Fruit fly (Drosophila melanogaster) whole organism, embryonic: Measurements from ENCODE around the gene CG15353.
A peak's percentile ranks its signal among the peaks of the same experiment; 100 is the strongest.

ENCODE experiments used
- Abd-B ChIP-seq: fragments of 200-800 bp; sonication (Bioruptor generic); optimal IDR thresholded peaks from 2 replicates; lab custom pipeline; 2018; ENCODE audit warnings: missing biosample characterization, mild to moderate bottlenecking, missing genetic modification characterization, moderate library complexity
- CG10267 ChIP-seq: fragments of 200-800 bp; sonication (Bioruptor generic); optimal IDR thresholded peaks from 2 replicates; lab custom pipeline; 2018; ENCODE audit warnings: missing biosample characterization, mild to moderate bottlenecking, missing genetic modification characterization, moderate library complexity
- CG10543 ChIP-seq: fragments of 200-800 bp; sonication (Bioruptor generic); optimal IDR thresholded peaks from 3 replicates; lab custom pipeline; 2017; ENCODE audit warnings: missing biosample characterization, mild to moderate bottlenecking, missing genetic modification characterization, moderate library complexity
- CG11398 ChIP-seq: fragments of 200-800 bp; sonication (Bioruptor generic); optimal IDR thresholded peaks from 2 replicates; lab custom pipeline; 2016; ENCODE audit warnings: missing biosample characterization, missing genetic modification characterization
- CG14965 ChIP-seq: fragments of 200-800 bp; sonication (Bioruptor generic); optimal IDR thresholded peaks from 2 replicates; lab custom pipeline; 2016; ENCODE audit warnings: missing biosample characterization, missing genetic modification characterization, borderline replicate concordance
- CG17829 ChIP-seq: fragments of 200-800 bp; optimal IDR thresholded peaks from 2 replicates; lab custom pipeline; 2019; ENCODE audit warnings: missing biosample characterization, mild to moderate bottlenecking, missing genetic modification characterization, moderate library complexity
- CG18476 ChIP-seq: fragments of 200-800 bp; sonication (Bioruptor generic); optimal IDR thresholded peaks from 2 replicates; lab custom pipeline; 2016; ENCODE audit warnings: missing biosample characterization, mild to moderate bottlenecking, missing genetic modification characterization
- CG18599 ChIP-seq: fragments of 200-800 bp; sonication (Bioruptor generic); optimal IDR thresholded peaks from 3 replicates; lab custom pipeline; 2017; ENCODE audit warnings: missing biosample characterization, missing genetic modification characterization, mild to moderate bottlenecking, moderate library complexity, missing genetic modification reagents
- CG2120 ChIP-seq: fragments of 200-800 bp; sonication (Bioruptor generic); optimal IDR thresholded peaks from 3 replicates; lab custom pipeline; 2016; ENCODE audit warnings: missing biosample characterization, missing genetic modification characterization
- CG3281 ChIP-seq: fragments of 200-800 bp; sonication (Bioruptor generic); optimal IDR thresholded peaks from 3 replicates; lab custom pipeline; 2017; ENCODE audit warnings: missing biosample characterization, mild to moderate bottlenecking, missing genetic modification characterization
- CG4360 ChIP-seq: fragments of 200-800 bp; sonication (Bioruptor generic); IDR thresholded peaks from 2 replicates; pipeline ENCODE4 v1.3.6; 2022; ENCODE audit warnings: missing biosample characterization, missing genetic modification characterization
- CG4404 ChIP-seq: fragments of 200-800 bp; sonication (Bioruptor generic); IDR thresholded peaks from 2 replicates; pipeline ENCODE4 v1.3.6; 2022; ENCODE audit warnings: missing biosample characterization, missing genetic modification characterization
- CG6683 ChIP-seq: fragments of 200-800 bp; sonication (Bioruptor generic); optimal IDR thresholded peaks from 2 replicates; lab custom pipeline; 2017; ENCODE audit warnings: missing biosample characterization, mild to moderate bottlenecking, missing genetic modification characterization, missing genetic modification reagents
- CG6791 ChIP-seq: fragments of 200-800 bp; sonication (Bioruptor generic); IDR thresholded peaks from 3 replicates; pipeline ENCODE4 v1.3.6; 2022; ENCODE audit warnings: missing biosample characterization, missing genetic modification characterization; ENCODE audit not compliant: partially characterized antibody
- Dip3 ChIP-seq: fragments of 200-800 bp; sonication (Bioruptor generic); optimal IDR thresholded peaks from 3 replicates; lab custom pipeline; 2016; ENCODE audit warnings: missing biosample characterization, missing genetic modification characterization
- Doc3 ChIP-seq: fragments of 200-800 bp; sonication (Bioruptor generic); IDR thresholded peaks from 3 replicates; pipeline ENCODE4 v1.3.6; 2022; ENCODE audit warnings: missing biosample characterization, missing genetic modification characterization; ENCODE audit not compliant: partially characterized antibody
- Dref ChIP-seq: fragments of 200-800 bp; sonication (Bioruptor generic); IDR thresholded peaks from 2 replicates; pipeline ENCODE4 v1.3.6; 2022; ENCODE audit warnings: missing biosample characterization, missing genetic modification characterization
- E2f2 ChIP-seq: fragments of 200-800 bp; sonication (Bioruptor generic); IDR thresholded peaks from 2 replicates; pipeline ENCODE4 v1.3.6; 2022; ENCODE audit warnings: missing biosample characterization, missing genetic modification characterization
- ERR ChIP-seq: fragments of 200-800 bp; sonication (Bioruptor generic); optimal IDR thresholded peaks from 2 replicates; lab custom pipeline; 2016; ENCODE audit warnings: missing biosample characterization, missing genetic modification characterization
- HHEX ChIP-seq: fragments of 200-800 bp; sonication (Bioruptor generic); optimal IDR thresholded peaks from 3 replicates; lab custom pipeline; 2017; ENCODE audit warnings: missing biosample characterization, mild to moderate bottlenecking, missing genetic modification characterization, missing genetic modification reagents
- HLH54F ChIP-seq: fragments of 200-800 bp; sonication (Bioruptor generic); optimal IDR thresholded peaks from 3 replicates; lab custom pipeline; 2016; ENCODE audit warnings: missing biosample characterization, missing genetic modification characterization
- Hr39 ChIP-seq: fragments of >200 bp; optimal IDR thresholded peaks from 2 replicates; lab custom pipeline; 2017
- Lhr ChIP-seq: fragments of 200-800 bp; sonication (Bioruptor generic); optimal IDR thresholded peaks from 3 replicates; lab custom pipeline; 2017; ENCODE audit warnings: mild to moderate bottlenecking, missing biosample characterization, missing genetic modification reagents, missing genetic modification characterization
- Max ChIP-seq: fragments of 200-800 bp; sonication (Bioruptor generic); optimal IDR thresholded peaks from 2 replicates; lab custom pipeline; 2016; ENCODE audit warnings: missing biosample characterization, mild to moderate bottlenecking, missing genetic modification characterization
- Mrtf ChIP-seq: fragments of 200-800 bp; sonication (Bioruptor generic); IDR thresholded peaks from 3 replicates; pipeline ENCODE4 v1.3.6; 2022; ENCODE audit warnings: missing biosample characterization, missing genetic modification characterization
- NFAT ChIP-seq: fragments of 200-800 bp; sonication (Bioruptor generic); IDR thresholded peaks from 2 replicates; pipeline ENCODE4 v1.3.6; 2022; ENCODE audit warnings: missing biosample characterization, missing genetic modification characterization
- Neu2 ChIP-seq: fragments of 200-800 bp; sonication (Bioruptor generic); optimal IDR thresholded peaks from 3 replicates; lab custom pipeline; 2016; ENCODE audit warnings: missing biosample characterization, missing genetic modification characterization, borderline replicate concordance
- Optix ChIP-seq: fragments of 200-800 bp; sonication (Bioruptor generic); IDR thresholded peaks from 3 replicates; pipeline ENCODE4 v1.3.6; 2022; ENCODE audit warnings: missing biosample characterization, missing genetic modification characterization
- Xrp1 ChIP-seq: fragments of 200-800 bp; sonication (Bioruptor generic); IDR thresholded peaks from 2 replicates; pipeline ENCODE4 v1.3.6; 2022; ENCODE audit warnings: missing biosample characterization, missing genetic modification characterization
- ash1 ChIP-seq: fragments of 200-800 bp; sonication (Bioruptor generic); optimal IDR thresholded peaks from 2 replicates; lab custom pipeline; 2018; ENCODE audit warnings: missing biosample characterization, mild to moderate bottlenecking, missing genetic modification characterization
- chn ChIP-seq: fragments of 200-800 bp; sonication (Bioruptor generic); optimal IDR thresholded peaks from 2 replicates; lab custom pipeline; 2016; ENCODE audit warnings: missing biosample characterization, missing genetic modification characterization
- crol ChIP-seq: fragments of 200-800 bp; sonication (Bioruptor generic); IDR thresholded peaks from 2 replicates; pipeline ENCODE4 v1.3.6; 2022; ENCODE audit warnings: missing biosample characterization, missing genetic modification characterization
- dmrt11E ChIP-seq: fragments of 200-800 bp; sonication (Bioruptor generic); optimal IDR thresholded peaks from 3 replicates; lab custom pipeline; 2018; ENCODE audit warnings: missing biosample characterization, mild to moderate bottlenecking, missing genetic modification characterization, moderate library complexity
- dysf ChIP-seq: fragments of 200-800 bp; sonication (Bioruptor generic); IDR thresholded peaks from 3 replicates; pipeline ENCODE4 v1.3.6; 2022; ENCODE audit warnings: missing biosample characterization, missing genetic modification characterization
- her ChIP-seq: fragments of 200-800 bp; sonication (Bioruptor generic); optimal IDR thresholded peaks from 2 replicates; lab custom pipeline; 2016; ENCODE audit warnings: missing biosample characterization, missing genetic modification characterization
- insv ChIP-seq, 2 experiments: fragments of 200-800 bp; sonication (Bioruptor generic); optimal IDR thresholded peaks; 3 replicates each; lab custom pipeline; 2016 to 2018; ENCODE audit warnings: missing biosample characterization in 2 of 2, missing genetic modification characterization in 2 of 2
- inv ChIP-seq: fragments of 200-800 bp; sonication (Bioruptor generic); IDR thresholded peaks from 2 replicates; pipeline ENCODE4 v1.3.6; 2022; ENCODE audit warnings: missing biosample characterization, missing genetic modification characterization; ENCODE audit not compliant: partially characterized antibody
- lov ChIP-seq, 2 experiments: fragments of 200-800 bp in 1 of 2; fragments of >200 bp in 1 of 2; sonication (Bioruptor generic) in 1 of 2; IDR thresholded peaks in 1 of 2; optimal IDR thresholded peaks in 1 of 2; 2 replicates in 1 of 2; 3 replicates in 1 of 2; pipeline versions ENCODE4 v1.3.6 to Lab custom; 2017 to 2022; ENCODE audit warnings: missing biosample characterization in 1 of 2, missing genetic modification characterization in 1 of 2
- odd ChIP-seq: fragments of 200-800 bp; sonication (Bioruptor generic); optimal IDR thresholded peaks from 2 replicates; lab custom pipeline; 2017; ENCODE audit warnings: missing biosample characterization, mild to moderate bottlenecking, missing genetic modification characterization
- onecut ChIP-seq: fragments of 200-800 bp; sonication (Bioruptor generic); IDR thresholded peaks from 2 replicates; pipeline ENCODE4 v1.3.6; 2022; ENCODE audit warnings: missing biosample characterization, missing genetic modification characterization
- pfk ChIP-seq: fragments of 200-800 bp; sonication (Bioruptor generic); optimal IDR thresholded peaks from 2 replicates; lab custom pipeline; 2018; ENCODE audit warnings: missing biosample characterization, mild to moderate bottlenecking, missing genetic modification characterization, moderate library complexity
- sim ChIP-seq: fragments of 200-800 bp; sonication (Bioruptor generic); IDR thresholded peaks from 2 replicates; pipeline ENCODE4 v1.3.6; 2022; ENCODE audit warnings: missing biosample characterization, missing genetic modification characterization
- twi ChIP-seq: fragments of 200-800 bp; optimal IDR thresholded peaks from 2 replicates; lab custom pipeline; 2019; ENCODE audit warnings: missing biosample characterization, mild to moderate bottlenecking, missing genetic modification characterization, moderate library complexity
- unc-4 ChIP-seq: fragments of 200-800 bp; sonication (Bioruptor generic); IDR thresholded peaks from 2 replicates; pipeline ENCODE4 v1.3.6; 2022; ENCODE audit warnings: missing biosample characterization, missing genetic modification characterization; ENCODE audit not compliant: partially characterized antibody
- vnd ChIP-seq: fragments of 200-800 bp; sonication (Bioruptor generic); IDR thresholded peaks from 3 replicates; pipeline ENCODE4 v1.3.6; 2022; ENCODE audit warnings: missing biosample characterization, missing genetic modification characterization; ENCODE audit not compliant: partially characterized antibody
- vvl ChIP-seq: fragments of 200-800 bp; sonication (Bioruptor generic); IDR thresholded peaks from 2 replicates; pipeline ENCODE4 v1.3.6; 2022; ENCODE audit warnings: missing biosample characterization, missing genetic modification characterization
- wdn ChIP-seq: fragments of 200-800 bp; sonication (Bioruptor generic); IDR thresholded peaks from 2 replicates; pipeline ENCODE4 v1.3.6; 2022; ENCODE audit warnings: missing biosample characterization, missing genetic modification characterization
- zfh1 ChIP-seq: fragments of 200-800 bp; sonication (Bioruptor generic); IDR thresholded peaks from 3 replicates; pipeline ENCODE4 v1.3.6; 2022; ENCODE audit warnings: missing biosample characterization, missing genetic modification characterization

The CG15353 gene

dm6 chr2L:2008980-2009954 lies 2.3 kb upstream of the CG15353 start, which contains the start of gene CG4238 (continued):
- TF ChIP-seq Optix (no peak), zfh1 (GFP tag; lab: Robert Waterston, UW) (no peak), Dref (GFP tag; lab: Robert Waterston, UW) (peak; percentile 46), inv (peak; percentile 12; the same call in 1 of the 2 replicates), pfk (no peak), CG10543 (GFP tag; lab: Kevin White, UChicago) (no peak), HLH54F (no peak), CG4404 (no peak), wdn (GFP tag; lab: Robert Waterston, UW) (no peak), CG17829 (tag; lab: Kevin White, UChicago) (peak; percentile 2), CG3281 (GFP tag; lab: Kevin White, UChicago) (no peak), CG10267 (tag; lab: Kevin White, UChicago) (peak; percentile 22), CG18476 (GFP tag; lab: Kevin White, UChicago) (no peak), onecut (GFP tag; lab: Robert Waterston, UW) (no peak), insv (GFP tag; optimal IDR thresholded peaks at IDR 0.05; lab: Kevin White, UChicago) (peak in 1 of 2 experiments; percentile 87), Doc3 (GFP tag; lab: Robert Waterston, UW) (no peak; the same call in 2 of the 3 replicates), Max (GFP tag; lab: Kevin White, UChicago) (peak; percentile 20), her (GFP tag; lab: Kevin White, UChicago) (no peak), ERR (GFP tag; lab: Kevin White, UChicago) (no peak), vvl (no peak), Lhr (peak; percentile 1), CG18599 (GFP tag; lab: Kevin White, UChicago) (no peak), twi (no peak), Neu2 (GFP tag; lab: Kevin White, UChicago) (no peak), CG6791 (GFP tag; lab: Robert Waterston, UW) (peak; percentile 92), NFAT (GFP tag; lab: Robert Waterston, UW) (no peak), Hr39 (no peak), dysf (GFP tag; lab: Robert Waterston, UW) (no peak), odd (GFP tag; lab: Kevin White, UChicago) (no peak), Abd-B (GFP tag; lab: Kevin White, UChicago) (peak; percentile 1), CG4360 (GFP tag; lab: Robert Waterston, UW) (0 out of 2 replicates have a peak, but pooled peaks have one; percentile 12), vnd (GFP tag; lab: Robert Waterston, UW) (peak; percentile 51), Dip3 (GFP tag; lab: Kevin White, UChicago) (no peak), crol (GFP tag; lab: Robert Waterston, UW) (no peak), CG2120 (GFP tag; lab: Kevin White, UChicago) (no peak), sim (GFP tag; lab: Robert Waterston, UW) (no peak), lov (optimal IDR thresholded peaks at IDR 0.05; lab: Kevin White, UChicago) (no peak), lov (GFP tag; IDR thresholded peaks at IDR 0.05; lab: Robert Waterston, UW) (no peak), chn (no peak), CG14965 (GFP tag; lab: Kevin White, UChicago) (no peak), Mrtf (no peak), Xrp1 (GFP tag; lab: Robert Waterston, UW) (no peak), ash1 (GFP tag; lab: Kevin White, UChicago) (no peak), HHEX (no peak), dmrt11E (tag; lab: Kevin White, UChicago) (no peak), E2f2 (GFP tag; lab: Robert Waterston, UW) (peak; percentile 65; the same call in 1 of the 2 replicates), unc-4 (GFP tag; lab: Robert Waterston, UW) (peak; percentile 39; the same call in 1 of the 2 replicates), CG11398 (GFP tag; lab: Kevin White, UChicago) (no peak), CG6683 (GFP tag; lab: Kevin White, UChicago) (no peak)
